Fruit fly (Drosophila melanogaster): Measurements from ENCODE around the gene CG31268.

Gene CG31268

DNA sequence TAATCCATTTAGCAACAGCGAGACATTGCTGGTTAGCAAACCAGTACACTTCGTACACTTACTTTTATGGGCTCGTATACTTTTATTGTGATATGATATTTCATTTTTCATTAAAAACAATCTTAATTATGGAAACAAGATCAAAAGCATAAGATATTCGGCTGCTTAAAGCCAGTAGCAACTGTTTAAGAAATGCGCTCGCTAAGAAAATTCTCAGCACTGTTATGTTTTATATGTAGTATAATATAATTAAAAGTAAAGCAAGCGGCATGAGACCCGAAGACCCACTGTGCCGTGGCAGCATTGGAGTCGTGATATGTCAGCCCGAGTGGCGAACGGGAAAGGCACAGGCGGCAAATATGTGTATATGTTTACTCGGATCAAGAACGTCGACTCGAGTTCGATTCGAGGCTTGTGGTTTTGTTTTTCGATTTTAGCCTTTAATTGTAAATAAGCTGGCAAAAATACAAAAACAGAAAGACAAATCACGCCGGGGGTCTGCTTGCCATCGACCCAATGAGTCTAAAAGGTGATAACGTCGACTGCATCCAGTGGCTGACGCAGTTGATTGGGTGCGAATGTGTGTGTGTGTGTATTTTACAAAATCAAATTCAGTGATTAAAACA is 12.6 kb upstream of the CG31268 start:
- TF ChIP-seq jim (GFP tag; optimal IDR thresholded peaks at IDR 0.05) (no peak), Rel (GFP tag; optimal IDR thresholded peaks at IDR 0.05) (no peak), Rel (tag; optimal IDR thresholded peaks at IDR 0.05) (peak; percentile 39)

DNA sequence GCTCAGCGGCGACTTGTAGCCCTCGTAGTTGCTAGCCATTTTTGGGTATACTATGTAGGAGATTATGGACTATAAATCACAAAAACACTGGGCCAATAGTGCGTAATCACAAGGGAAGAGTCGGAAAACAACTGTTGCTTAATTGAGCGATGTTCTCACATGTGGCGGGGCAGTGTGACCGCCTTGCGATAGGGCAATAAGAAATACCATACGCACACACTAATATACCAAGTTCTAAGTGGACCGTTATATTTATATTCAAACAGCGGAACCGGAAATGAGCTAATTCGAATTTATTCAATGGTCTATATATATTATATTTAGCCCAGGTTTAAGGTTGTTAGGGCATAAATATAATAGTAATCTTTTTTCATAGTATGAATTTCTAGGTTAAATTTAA is 10.6 kb upstream of the CG31268 start, which contains the start of gene Adsl:
Adsl (minus strand) TSS at position 165 of the 400 bp plus-strand sequence.
- TF ChIP-seq CrebA (GFP tag; optimal IDR thresholded peaks at IDR 0.05; ENCODE audit: borderline replicate concordance) = peak; percentile 32
- TF ChIP-seq psq (GFP tag; optimal IDR thresholded peaks at IDR 0.05) = no peak
- TF ChIP-seq Hr78 (GFP tag; optimal IDR thresholded peaks at IDR 0.05) = no peak
- TF ChIP-seq usp (GFP tag; optimal IDR thresholded peaks at IDR 0.05) = no peak
- no peak for TF ChIP-seq brk (GFP tag; optimal IDR thresholded peaks at IDR 0.05)
- peak; percentile 34 for TF ChIP-seq sage (GFP tag; optimal IDR thresholded peaks at IDR 0.05)
- TF ChIP-seq jim (GFP tag; optimal IDR thresholded peaks at IDR 0.05) = no peak
- TF ChIP-seq Abd-B (GFP tag; optimal IDR thresholded peaks at IDR 0.05) = no peak
- TF ChIP-seq lola (GFP tag; optimal IDR thresholded peaks at IDR 0.05) = no peak
- no peak for TF ChIP-seq tai (GFP tag; optimal IDR thresholded peaks at IDR 0.05)
- TF ChIP-seq dmrt93B (GFP tag; optimal IDR thresholded peaks at IDR 0.05) = peak; percentile 63
- no peak for TF ChIP-seq woc (GFP tag; optimal IDR thresholded peaks at IDR 0.05)
- TF ChIP-seq pan (optimal IDR thresholded peaks at IDR 0.05) = no peak
- TF ChIP-seq dl (GFP tag; optimal IDR thresholded peaks at IDR 0.05; ENCODE audit: insufficient read depth in 1 of 2, partially characterized antibody in 2 of 2) = no peak
- no peak for TF ChIP-seq rgr (GFP tag; optimal IDR thresholded peaks at IDR 0.05)
- no peak for TF ChIP-seq Mio (GFP tag; optimal IDR thresholded peaks at IDR 0.05)
- TF ChIP-seq ey (GFP tag; optimal IDR thresholded peaks at IDR 0.05) = no peak
- peak; percentile 46 for TF ChIP-seq Hr83 (GFP tag; optimal IDR thresholded peaks at IDR 0.05; ENCODE audit: poor library complexity, severe bottlenecking)
- TF ChIP-seq Jra (GFP tag; optimal IDR thresholded peaks at IDR 0.05) = no peak
- TF ChIP-seq HLH106 (tag; optimal IDR thresholded peaks at IDR 0.05) = peak; percentile 54
- TF ChIP-seq Hnf4 (GFP tag; optimal IDR thresholded peaks at IDR 0.05) = peak; percentile 38
- TF ChIP-seq N (GFP tag; optimal IDR thresholded peaks at IDR 0.05) = no peak
- TF ChIP-seq OdsH (GFP tag; optimal IDR thresholded peaks at IDR 0.05) = peak; percentile 53
- TF ChIP-seq dsf (GFP tag; optimal IDR thresholded peaks at IDR 0.05; ENCODE audit: borderline replicate concordance) = no peak
- TF ChIP-seq sv (GFP tag; optimal IDR thresholded peaks at IDR 0.05) = peak; percentile 15
- TF ChIP-seq br (GFP tag; optimal IDR thresholded peaks at IDR 0.05) = peak; percentile 29
- no peak for TF ChIP-seq Vsx2 (GFP tag; optimal IDR thresholded peaks at IDR 0.05; ENCODE audit: partially characterized antibody)
- no peak for TF ChIP-seq CG32264 (GFP tag; optimal IDR thresholded peaks at IDR 0.05)
- TF ChIP-seq Rel (GFP tag; optimal IDR thresholded peaks at IDR 0.05) = no peak
- no peak for TF ChIP-seq Rel (tag; optimal IDR thresholded peaks at IDR 0.05)
- TF ChIP-seq Sp1 (GFP tag; optimal IDR thresholded peaks at IDR 0.05) = peak; percentile 66
- no peak for TF ChIP-seq Dif (GFP tag; optimal IDR thresholded peaks at IDR 0.05; ENCODE audit: partially characterized antibody)
- TF ChIP-seq Myc (optimal IDR thresholded peaks at IDR 0.05) = no peak
- TF ChIP-seq h (GFP tag; optimal IDR thresholded peaks at IDR 0.05) = peak; percentile 57
- no peak for TF ChIP-seq fru (GFP tag; optimal IDR thresholded peaks at IDR 0.05)
- no peak for TF ChIP-seq Dfd (GFP tag; optimal IDR thresholded peaks at IDR 0.05)
- peak in 1 of 2 experiments; percentile 37 for TF ChIP-seq foxo (GFP tag; optimal IDR thresholded peaks at IDR 0.05)
- peak; percentile 65 for TF ChIP-seq CG9705 (GFP tag; optimal IDR thresholded peaks at IDR 0.05)
- no peak for TF ChIP-seq GATAd (GFP tag; optimal IDR thresholded peaks at IDR 0.05)

DNA sequence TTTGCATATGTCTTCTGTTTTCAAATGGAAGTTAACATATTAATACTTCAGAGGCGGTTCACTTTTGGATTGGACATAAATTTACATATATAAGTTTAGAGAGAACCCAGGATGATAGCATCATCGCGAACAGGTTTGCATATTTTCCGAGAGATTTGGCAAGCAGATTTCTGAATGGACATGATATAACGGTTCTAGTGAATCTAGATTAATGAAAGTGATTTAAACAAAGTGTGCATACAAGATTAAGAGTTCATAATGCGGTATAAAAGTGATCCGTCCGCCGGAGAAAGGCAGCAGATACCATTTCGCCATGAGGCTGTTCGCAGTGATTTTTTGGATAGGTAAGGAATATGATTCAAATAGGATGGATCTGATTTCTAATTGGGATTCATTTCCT is 3.2 kb upstream of the CG31268 start, which contains the start of gene CG5225:
CG5225 (plus strand) TSS at position 301 of the 400 bp plus-strand sequence.
- no peak for TF ChIP-seq woc (GFP tag; optimal IDR thresholded peaks at IDR 0.05)
- TF ChIP-seq lola (GFP tag; optimal IDR thresholded peaks at IDR 0.05) = no peak
- no peak for TF ChIP-seq Dfd (GFP tag; optimal IDR thresholded peaks at IDR 0.05)
- no peak for TF ChIP-seq dl (GFP tag; optimal IDR thresholded peaks at IDR 0.05; ENCODE audit: insufficient read depth in 1 of 2, partially characterized antibody in 2 of 2)
- no peak for TF ChIP-seq h (GFP tag; optimal IDR thresholded peaks at IDR 0.05)
- no peak for TF ChIP-seq OdsH (GFP tag; optimal IDR thresholded peaks at IDR 0.05)

Measured in whole organism, wandering third instar larva.